Worm (Caenorhabditis elegans): ENCODE data around the gene C34E11.2.

Gene C34E11.2

DNA sequence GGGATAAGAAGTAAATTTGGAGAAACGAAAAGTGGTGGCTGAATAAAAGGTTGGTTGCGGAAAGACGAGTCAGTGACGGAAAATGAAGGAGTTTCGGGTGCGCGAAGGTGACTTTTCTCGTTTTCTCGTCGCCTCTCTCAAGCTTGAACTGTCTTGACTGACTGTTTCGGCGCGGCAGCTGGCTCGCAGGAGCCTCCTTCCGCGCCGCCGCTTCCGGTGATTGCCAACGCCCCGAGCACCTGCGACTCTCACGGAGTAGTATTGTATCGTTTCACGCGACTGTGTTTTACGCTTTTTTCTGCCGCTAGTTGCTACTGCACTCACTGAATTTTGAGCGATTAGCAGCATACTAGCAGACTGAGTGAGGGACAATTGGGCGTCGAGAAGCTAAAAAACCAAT is at the start of gene C34E11.2:
Gene C34E11.2, minus strand, starts transcription at position 84 of the 400 bp plus-strand sequence.
- peak; percentile 2 for TF ChIP-seq lsy-12 (tag; optimal IDR thresholded peaks at IDR 0.05)
- TF ChIP-seq hmg-11 (tag; optimal IDR thresholded peaks at IDR 0.05), result no peak
- no peak for TF ChIP-seq ceh-9 (tag; optimal IDR thresholded peaks at IDR 0.05)

DNA sequence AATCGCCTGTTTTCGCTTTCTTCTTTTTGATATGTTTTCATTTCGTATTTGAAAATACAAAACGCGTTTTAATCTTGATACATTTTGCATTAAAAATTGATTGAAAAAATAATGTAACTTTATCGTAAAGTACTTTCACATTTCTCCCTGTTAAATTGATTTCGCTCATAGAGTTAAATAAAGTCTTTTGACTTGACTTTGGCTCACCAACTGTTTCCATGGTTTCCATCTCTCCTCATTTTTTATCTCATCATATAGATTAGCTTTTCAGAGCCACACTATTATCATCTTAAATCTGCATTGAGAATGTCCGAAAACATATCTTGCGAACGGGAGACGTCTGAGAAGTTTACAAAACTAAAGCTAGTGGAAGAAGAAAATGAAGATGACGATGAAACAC is 48.8 kb upstream of the C34E11.2 start, which contains the start of gene F54F7.10:
Gene F54F7.10, plus strand, starts transcription at position 301 of the 400 bp plus-strand sequence.
- no peak for TF ChIP-seq egl-5 (tag; optimal IDR thresholded peaks at IDR 0.05)
- TF ChIP-seq ceh-82 (tag; optimal IDR thresholded peaks at IDR 0.05), result no peak
- no peak for TF ChIP-seq elt-3 (tag; optimal IDR thresholded peaks at IDR 0.05)
- TF ChIP-seq nhr-237 (tag; optimal IDR thresholded peaks at IDR 0.05), result no peak
- TF ChIP-seq mml-1 (tag; optimal IDR thresholded peaks at IDR 0.05), result no peak
- no peak for TF ChIP-seq nfya-1 (tag; optimal IDR thresholded peaks at IDR 0.05; ENCODE audit: insufficient read depth)
- no peak for TF ChIP-seq zag-1 (tag; optimal IDR thresholded peaks at IDR 0.05)
- no peak for TF ChIP-seq elt-2 (tag; optimal IDR thresholded peaks at IDR 0.05)
- no peak for TF ChIP-seq nhr-67 (tag; optimal IDR thresholded peaks at IDR 0.05)
- TF ChIP-seq nhr-25 (tag; optimal IDR thresholded peaks at IDR 0.05), result no peak
- TF ChIP-seq nhr-43 (tag; optimal IDR thresholded peaks at IDR 0.05; ENCODE audit: poor library complexity, severe bottlenecking), result no peak
- no peak for TF ChIP-seq sea-2 (GFP tag; optimal IDR thresholded peaks at IDR 0.05)
- no peak for TF ChIP-seq mdl-1 (tag; optimal IDR thresholded peaks at IDR 0.05)
- no peak for TF ChIP-seq aly-2 (tag; optimal IDR thresholded peaks at IDR 0.05)

ce11 chrX:11857178-11857577 is 42.6 kb upstream of the C34E11.2 start, which contains the start of gene mes-1:
Gene mes-1 (plus strand): TSS chrX:11857478.
- no peak for TF ChIP-seq fkh-2 (tag; optimal IDR thresholded peaks at IDR 0.05)
- no peak for TF ChIP-seq nhr-28 (tag; optimal IDR thresholded peaks at IDR 0.05)
- no peak for TF ChIP-seq fos-1 (tag; optimal IDR thresholded peaks at IDR 0.05)
- no peak for TF ChIP-seq nhr-76 (tag; optimal IDR thresholded peaks at IDR 0.05)
- no peak for TF ChIP-seq pqm-1 (tag; optimal IDR thresholded peaks at IDR 0.05)
- no peak for TF ChIP-seq zag-1 (tag; optimal IDR thresholded peaks at IDR 0.05)
- TF ChIP-seq nhr-25 (tag; optimal IDR thresholded peaks at IDR 0.05), result no peak
- no peak for TF ChIP-seq sea-2 (GFP tag; optimal IDR thresholded peaks at IDR 0.05)
- no peak for TF ChIP-seq eor-1 (tag; optimal IDR thresholded peaks at IDR 0.05)
- TF ChIP-seq skn-1 (tag; optimal IDR thresholded peaks at IDR 0.05), result no peak
- TF ChIP-seq nhr-237 (tag; optimal IDR thresholded peaks at IDR 0.05), result no peak
- no peak for TF ChIP-seq nhr-77 (tag; optimal IDR thresholded peaks at IDR 0.05)
- no peak for TF ChIP-seq lsy-12 (tag; optimal IDR thresholded peaks at IDR 0.05)
- no peak for TF ChIP-seq unc-62 (GFP tag; optimal IDR thresholded peaks at IDR 0.05)

- TF ChIP-seq ceh-9 (tag; optimal IDR thresholded peaks at IDR 0.05), result no peak
- no peak for TF ChIP-seq eor-1 (tag; optimal IDR thresholded peaks at IDR 0.05)
These were observed 41.7 kb upstream of the C34E11.2 start for ce11 chrX:11856214-11856613.

ce11 chrX:11854903-11855302 is 40.4 kb upstream of the C34E11.2 start, which contains the start of gene F54F7.8:
Gene F54F7.8 (minus strand): TSS chrX:11855003.
- TF ChIP-seq egl-27 (tag; optimal IDR thresholded peaks at IDR 0.05) (no peak), ztf-4 (tag; optimal IDR thresholded peaks at IDR 0.05) (no peak), nhr-237 (tag; optimal IDR thresholded peaks at IDR 0.05) (no peak), fkh-2 (tag; optimal IDR thresholded peaks at IDR 0.05) (no peak), nhr-77 (tag; optimal IDR thresholded peaks at IDR 0.05) (no peak), ceh-28 (tag; optimal IDR thresholded peaks at IDR 0.05) (no peak), ceh-82 (tag; optimal IDR thresholded peaks at IDR 0.05) (no peak), nhr-23 (tag; optimal IDR thresholded peaks at IDR 0.05) (no peak), fkh-10 (GFP tag; optimal IDR thresholded peaks at IDR 0.05) (no peak), elt-3 (tag; optimal IDR thresholded peaks at IDR 0.05) (no peak), ama-1 (optimal IDR thresholded peaks at IDR 0.05) (no peak), jun-1 (tag; optimal IDR thresholded peaks at IDR 0.05) (no peak), ceh-16 (tag; optimal IDR thresholded peaks at IDR 0.05) (no peak), aly-2 (tag; optimal IDR thresholded peaks at IDR 0.05) (no peak), nhr-25 (tag; optimal IDR thresholded peaks at IDR 0.05) (no peak), zag-1 (tag; optimal IDR thresholded peaks at IDR 0.05) (no peak), nhr-76 (tag; optimal IDR thresholded peaks at IDR 0.05) (no peak), mml-1 (tag; optimal IDR thresholded peaks at IDR 0.05) (no peak)

All from whole organism, L3 larva.